Worm (Caenorhabditis elegans): Measurements from ENCODE around the gene F27E5.5.

DNA sequence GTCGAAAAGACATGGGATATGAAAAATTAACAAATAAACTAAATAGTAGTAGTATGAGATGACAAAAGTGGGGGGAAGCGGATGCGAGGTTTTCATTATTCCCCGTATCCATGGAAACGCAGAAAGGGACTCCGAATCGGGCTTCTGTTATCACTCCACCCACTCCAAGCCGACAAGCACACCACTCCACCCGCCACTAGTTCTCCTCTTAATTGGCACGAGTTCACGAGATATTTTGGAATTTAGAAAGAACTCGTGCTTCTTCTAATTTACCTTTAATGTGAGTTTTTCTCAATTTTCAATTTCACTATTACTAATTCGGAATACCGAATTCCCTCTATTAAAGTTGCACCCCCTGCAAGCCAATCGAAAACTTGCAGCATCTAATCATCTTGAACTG, 34.7 kb upstream of the F27E5.5 start:
- TF ChIP-seq snpc-4 (tag; optimal IDR thresholded peaks at IDR 0.05) (no peak), unc-62 (GFP tag; optimal IDR thresholded peaks at IDR 0.05) (no peak), fkh-10 (GFP tag; optimal IDR thresholded peaks at IDR 0.05) (no peak), lin-15B (tag; optimal IDR thresholded peaks at IDR 0.05) (no peak), ZK546.5 (tag; optimal IDR thresholded peaks at IDR 0.05) (no peak), zag-1 (tag; optimal IDR thresholded peaks at IDR 0.05) (no peak), nhr-77 (tag; optimal IDR thresholded peaks at IDR 0.05) (no peak), unc-39 (tag; optimal IDR thresholded peaks at IDR 0.05) (no peak), nhr-28 (tag; optimal IDR thresholded peaks at IDR 0.05) (no peak)

Data from whole organism, L3 larva.